Worm (Caenorhabditis elegans): ENCODE results near the gene srh-264.

The srh-264 gene

ce11 chrV:15413847-15414246, at the start of gene srh-264:
TSS of gene srh-264 (plus strand) at chrV:15414147.
- TF ChIP-seq mbf-1 (tag; optimal IDR thresholded peaks at IDR 0.05) (no peak), nhr-25 (tag; optimal IDR thresholded peaks at IDR 0.05) (no peak), blmp-1 (tag; optimal IDR thresholded peaks at IDR 0.05; ENCODE audit: insufficient read depth) (no peak), nhr-11 (tag; optimal IDR thresholded peaks at IDR 0.05) (no peak)

ce11 chrV:15367770-15368169, 46.2 kb upstream of the srh-264 start:
- TF ChIP-seq nhr-237 (tag; optimal IDR thresholded peaks at IDR 0.05), result no peak
- TF ChIP-seq ZK546.5 (tag; optimal IDR thresholded peaks at IDR 0.05), result no peak
- TF ChIP-seq crh-2 (tag; optimal IDR thresholded peaks at IDR 0.05), result no peak
- no peak for TF ChIP-seq egl-27 (tag; optimal IDR thresholded peaks at IDR 0.05)
- TF ChIP-seq blmp-1 (tag; optimal IDR thresholded peaks at IDR 0.05; ENCODE audit: insufficient read depth), result no peak
- no peak for TF ChIP-seq ztf-4 (tag; optimal IDR thresholded peaks at IDR 0.05)
- TF ChIP-seq gmeb-1 (tag; optimal IDR thresholded peaks at IDR 0.05), result no peak
- TF ChIP-seq lin-11 (tag; optimal IDR thresholded peaks at IDR 0.05), result no peak
- TF ChIP-seq mbf-1 (tag; optimal IDR thresholded peaks at IDR 0.05), result no peak
- TF ChIP-seq mab-5 (tag; optimal IDR thresholded peaks at IDR 0.05), result no peak
- TF ChIP-seq F13H6.1 (tag; optimal IDR thresholded peaks at IDR 0.05), result no peak
- no peak for TF ChIP-seq fos-1 (tag; optimal IDR thresholded peaks at IDR 0.05)
- TF ChIP-seq R02D3.7 (tag; optimal IDR thresholded peaks at IDR 0.05), result no peak

ce11 chrV:15369707-15370106, 44.2 kb upstream of the srh-264 start, which contains the start of gene nhr-269:
TSS of gene nhr-269 (minus strand) at chrV:15369807.
- TF ChIP-seq ceh-16 (tag; optimal IDR thresholded peaks at IDR 0.05) (no peak), nhr-23 (tag; optimal IDR thresholded peaks at IDR 0.05) (no peak), ZK546.5 (tag; optimal IDR thresholded peaks at IDR 0.05) (no peak), peb-1 (tag; optimal IDR thresholded peaks at IDR 0.05) (no peak), nhr-11 (tag; optimal IDR thresholded peaks at IDR 0.05) (no peak), ztf-1 (GFP tag; conservative IDR thresholded peaks at IDR 0.05) (no peak), lin-39 (tag; optimal IDR thresholded peaks at IDR 0.05) (no peak), alr-1 (tag; optimal IDR thresholded peaks at IDR 0.05) (no peak), unc-39 (tag; optimal IDR thresholded peaks at IDR 0.05) (no peak), snpc-4 (tag; optimal IDR thresholded peaks at IDR 0.05) (no peak), lin-11 (tag; optimal IDR thresholded peaks at IDR 0.05) (no peak), unc-62 (GFP tag; optimal IDR thresholded peaks at IDR 0.05) (no peak), mbf-1 (tag; optimal IDR thresholded peaks at IDR 0.05) (no peak)

ce11 chrV:15376223-15376622, 37.7 kb upstream of the srh-264 start, which contains the start of gene srh-52:
TSS of gene srh-52 (minus strand) at chrV:15376323.
- TF ChIP-seq C34F6.9 (tag; optimal IDR thresholded peaks at IDR 0.05) (no peak), mdl-1 (tag; optimal IDR thresholded peaks at IDR 0.05) (no peak)

- TF ChIP-seq mdl-1 (tag; optimal IDR thresholded peaks at IDR 0.05), result no peak
- no peak for TF ChIP-seq sma-9 (GFP tag; optimal IDR thresholded peaks at IDR 0.05)
- TF ChIP-seq sma-9 (tag; optimal IDR thresholded peaks at IDR 0.05), result no peak
- TF ChIP-seq ama-1 (optimal IDR thresholded peaks at IDR 0.05), result no peak
- no peak for TF ChIP-seq alr-1 (tag; optimal IDR thresholded peaks at IDR 0.05)
- no peak for TF ChIP-seq lin-13 (GFP tag; optimal IDR thresholded peaks at IDR 0.05)
These were observed 36.0 kb upstream of the srh-264 start, which contains the start of gene srh-122 for ce11 chrV:15377903-15378302. TSS of gene srh-122 (minus strand) at chrV:15378003.

- TF ChIP-seq nhr-129 (tag; optimal IDR thresholded peaks at IDR 0.05) (no peak), nhr-10 (tag; optimal IDR thresholded peaks at IDR 0.05) (no peak), ceh-82 (tag; optimal IDR thresholded peaks at IDR 0.05) (no peak), mbf-1 (tag; optimal IDR thresholded peaks at IDR 0.05) (no peak)
These were observed 34.1 kb upstream of the srh-264 start, which contains the start of gene srh-251 for ce11 chrV:15379817-15380216. TSS of gene srh-251 (minus strand) at chrV:15379917.

- TF ChIP-seq fos-1 (tag; optimal IDR thresholded peaks at IDR 0.05), result peak; percentile 1
- TF ChIP-seq F13H6.1 (tag; optimal IDR thresholded peaks at IDR 0.05), result no peak
- TF ChIP-seq ama-1 (optimal IDR thresholded peaks at IDR 0.05), result no peak
- no peak for TF ChIP-seq dmd-4 (tag; optimal IDR thresholded peaks at IDR 0.05)
- no peak for TF ChIP-seq unc-55 (GFP tag; optimal IDR thresholded peaks at IDR 0.05)
These were observed 33.1 kb upstream of the srh-264 start, which contains the start of gene dhs-23 for ce11 chrV:15380857-15381256. TSS of gene dhs-23 (plus strand) at chrV:15381219.

Data from whole organism, L2 larva.